Worm (Caenorhabditis elegans) whole organism, L3 larva: Measurements from ENCODE around the gene T09F3.4.
A peak's percentile ranks its signal among the peaks of the same experiment; 100 is the strongest.

Experiments
- R02D3.7 ChIP-seq: fragments of 150-350 bp; optimal IDR thresholded peaks from 2 replicates; lab custom pipeline; 2014; ENCODE audit warnings: missing biosample characterization, missing genetic modification characterization
- ZK546.5 ChIP-seq: sonication (generic microtip); optimal IDR thresholded peaks from 2 replicates; lab custom pipeline; 2017; ENCODE audit warnings: missing biosample characterization, missing genetic modification characterization
- aly-2 ChIP-seq: fragments of 150-350 bp; optimal IDR thresholded peaks from 2 replicates; lab custom pipeline; 2014; ENCODE audit warnings: missing biosample characterization, missing genetic modification characterization
- ceh-16 ChIP-seq: sonication (generic microtip); optimal IDR thresholded peaks from 2 replicates; lab custom pipeline; 2017; ENCODE audit warnings: missing biosample characterization, missing genetic modification characterization
- ceh-28 ChIP-seq: fragments of 150-350 bp; optimal IDR thresholded peaks from 2 replicates; lab custom pipeline; 2014; ENCODE audit warnings: missing biosample characterization, missing genetic modification reagents, missing genetic modification characterization
- ceh-82 ChIP-seq: fragments of 150-350 bp; optimal IDR thresholded peaks from 2 replicates; lab custom pipeline; 2014; ENCODE audit warnings: missing biosample characterization, missing genetic modification characterization
- egl-27 ChIP-seq: sonication (generic microtip); optimal IDR thresholded peaks from 4 replicates; lab custom pipeline; 2017; ENCODE audit warnings: missing biosample characterization, missing genetic modification reagents, missing genetic modification characterization
- egl-5 ChIP-seq: fragments of 150-350 bp; optimal IDR thresholded peaks from 2 replicates; lab custom pipeline; 2017; ENCODE audit warnings: missing biosample characterization, missing genetic modification reagents, missing genetic modification characterization, inconsistent platforms
- elt-1 ChIP-seq: fragments of 150-350 bp; optimal IDR thresholded peaks from 2 replicates; lab custom pipeline; 2014; ENCODE audit warnings: missing biosample characterization, missing genetic modification characterization
- elt-2 ChIP-seq: sonication (generic microtip); optimal IDR thresholded peaks from 2 replicates; lab custom pipeline; 2016; ENCODE audit warnings: missing genetic modification reagents, mild to moderate bottlenecking, missing genetic modification characterization, missing compliant biosample characterization
- elt-3 ChIP-seq, 3 experiments: fragments of 150-350 bp in 1 of 3; sonication (generic microtip) in 2 of 3; optimal IDR thresholded peaks; 2 replicates in 2 of 3; 4 replicates in 1 of 3; lab custom pipeline; 2014 to 2017; ENCODE audit warnings: missing biosample characterization in 3 of 3, missing genetic modification characterization in 3 of 3
- eor-1 ChIP-seq, 2 experiments: fragments of 150-350 bp; optimal IDR thresholded peaks; 2 replicates each; lab custom pipeline; 2014 to 2018; ENCODE audit warnings: missing biosample characterization in 2 of 2, missing genetic modification characterization in 2 of 2
- fkh-2 ChIP-seq: fragments of 150-350 bp; optimal IDR thresholded peaks from 2 replicates; lab custom pipeline; 2014; ENCODE audit warnings: missing biosample characterization, missing genetic modification reagents, missing genetic modification characterization
- fos-1 ChIP-seq: fragments of 150-350 bp; optimal IDR thresholded peaks from 2 replicates; lab custom pipeline; 2014; ENCODE audit warnings: missing biosample characterization, missing genetic modification characterization
- hmg-11 ChIP-seq: sonication (generic microtip); optimal IDR thresholded peaks from 2 replicates; lab custom pipeline; 2016; ENCODE audit warnings: missing genetic modification characterization, missing compliant biosample characterization
- jun-1 ChIP-seq: fragments of 150-350 bp; optimal IDR thresholded peaks from 2 replicates; lab custom pipeline; 2014; ENCODE audit warnings: missing biosample characterization, missing genetic modification reagents, missing genetic modification characterization
- lin-15B ChIP-seq: fragments of 150-350 bp; optimal IDR thresholded peaks from 2 replicates; lab custom pipeline; 2014; ENCODE audit warnings: missing biosample characterization, missing genetic modification characterization
- lin-39 ChIP-seq: fragments of 150-350 bp; optimal IDR thresholded peaks from 2 replicates; lab custom pipeline; 2018; ENCODE audit warnings: missing biosample characterization, missing genetic modification reagents, missing genetic modification characterization
- lsy-12 ChIP-seq: sonication (generic microtip); optimal IDR thresholded peaks from 2 replicates; lab custom pipeline; 2016; ENCODE audit warnings: mild to moderate bottlenecking, missing genetic modification characterization, missing compliant biosample characterization
- mml-1 ChIP-seq: fragments of 150-350 bp; sonication (generic microtip); optimal IDR thresholded peaks from 3 replicates; lab custom pipeline; 2014; ENCODE audit warnings: missing biosample characterization, missing genetic modification characterization
- nfya-1 ChIP-seq: sonication (generic microtip); optimal IDR thresholded peaks from 2 replicates; lab custom pipeline; 2017; ENCODE audit warnings: missing genetic modification characterization, mild to moderate bottlenecking, missing compliant biosample characterization, antibody characterized with exemption, moderate library complexity; ENCODE audit not compliant: insufficient read depth
- nhr-11 ChIP-seq: fragments of 150-350 bp; optimal IDR thresholded peaks from 2 replicates; lab custom pipeline; 2014; ENCODE audit warnings: missing biosample characterization, missing genetic modification characterization
- nhr-12 ChIP-seq: fragments of 150-350 bp; optimal IDR thresholded peaks from 2 replicates; lab custom pipeline; 2014; ENCODE audit warnings: missing biosample characterization, missing genetic modification characterization
- nhr-23 ChIP-seq: fragments of 150-350 bp; optimal IDR thresholded peaks from 2 replicates; lab custom pipeline; 2014; ENCODE audit warnings: missing biosample characterization, missing genetic modification reagents, missing genetic modification characterization
- nhr-237 ChIP-seq: fragments of 150-350 bp; optimal IDR thresholded peaks from 2 replicates; lab custom pipeline; 2014; ENCODE audit warnings: missing biosample characterization, missing genetic modification characterization
- nhr-25 ChIP-seq: sonication (generic microtip); optimal IDR thresholded peaks from 2 replicates; lab custom pipeline; 2017; ENCODE audit warnings: missing biosample characterization, missing genetic modification characterization
- nhr-43 ChIP-seq: sonication (generic microtip); optimal IDR thresholded peaks from 2 replicates; lab custom pipeline; 2016; ENCODE audit warnings: mild to moderate bottlenecking, missing genetic modification characterization, missing compliant biosample characterization; ENCODE audit not compliant: poor library complexity, severe bottlenecking
- nhr-67 ChIP-seq: fragments of 150-350 bp; optimal IDR thresholded peaks from 2 replicates; lab custom pipeline; 2014; ENCODE audit warnings: missing biosample characterization, missing genetic modification characterization
- nhr-76 ChIP-seq: fragments of 150-350 bp; sonication (generic microtip); optimal IDR thresholded peaks from 5 replicates; lab custom pipeline; 2014; ENCODE audit warnings: missing biosample characterization, missing genetic modification characterization
- nhr-77 ChIP-seq: fragments of 150-350 bp; optimal IDR thresholded peaks from 2 replicates; lab custom pipeline; 2014; ENCODE audit warnings: missing biosample characterization, missing genetic modification characterization
- pha-4 ChIP-seq: fragments of 150-350 bp; optimal IDR thresholded peaks from 2 replicates; lab custom pipeline; 2014; ENCODE audit warnings: missing biosample characterization, missing genetic modification reagents, missing genetic modification characterization
- pqm-1 ChIP-seq: fragments of 150-350 bp; optimal IDR thresholded peaks from 2 replicates; lab custom pipeline; 2017; ENCODE audit warnings: missing biosample characterization, missing genetic modification characterization, inconsistent platforms
- skn-1 ChIP-seq: fragments of 150-350 bp; optimal IDR thresholded peaks from 2 replicates; lab custom pipeline; 2014; ENCODE audit warnings: missing biosample characterization, missing genetic modification characterization
- snpc-4 ChIP-seq: fragments of 150-350 bp; optimal IDR thresholded peaks from 2 replicates; lab custom pipeline; 2014; ENCODE audit warnings: missing biosample characterization, missing genetic modification characterization
- tbx-2 ChIP-seq: sonication (generic microtip); optimal IDR thresholded peaks from 2 replicates; lab custom pipeline; 2016; ENCODE audit warnings: mild to moderate bottlenecking, missing genetic modification characterization, missing compliant biosample characterization
- zag-1 ChIP-seq: fragments of 150-350 bp; optimal IDR thresholded peaks from 2 replicates; lab custom pipeline; 2014; ENCODE audit warnings: missing biosample characterization, missing genetic modification characterization
- ztf-11 ChIP-seq: fragments of 150-350 bp; optimal IDR thresholded peaks from 2 replicates; lab custom pipeline; 2014; ENCODE audit warnings: missing biosample characterization, missing genetic modification characterization
- ztf-4 ChIP-seq: fragments of 150-350 bp; optimal IDR thresholded peaks from 2 replicates; lab custom pipeline; 2014; ENCODE audit warnings: missing biosample characterization, missing genetic modification characterization

Gene T09F3.4

ce11 chrII:10373016-10373415 is 22.5 kb upstream of the T09F3.4 start:
- TF ChIP-seq hmg-11 (tag; lab: Kevin White, UChicago) = no peak
- TF ChIP-seq elt-2 = peak; percentile 61
- no peak for TF ChIP-seq ceh-82
- TF ChIP-seq fkh-2 = no peak
- no peak for TF ChIP-seq lin-39
- TF ChIP-seq pqm-1 (tag; lab: Kevin White, UChicago) = peak; percentile 16
- TF ChIP-seq pha-4 (tag; lab: Kevin White, UChicago) = peak; percentile 67
- no peak for TF ChIP-seq ztf-11 (tag; lab: Kevin White, UChicago)

DNA sequence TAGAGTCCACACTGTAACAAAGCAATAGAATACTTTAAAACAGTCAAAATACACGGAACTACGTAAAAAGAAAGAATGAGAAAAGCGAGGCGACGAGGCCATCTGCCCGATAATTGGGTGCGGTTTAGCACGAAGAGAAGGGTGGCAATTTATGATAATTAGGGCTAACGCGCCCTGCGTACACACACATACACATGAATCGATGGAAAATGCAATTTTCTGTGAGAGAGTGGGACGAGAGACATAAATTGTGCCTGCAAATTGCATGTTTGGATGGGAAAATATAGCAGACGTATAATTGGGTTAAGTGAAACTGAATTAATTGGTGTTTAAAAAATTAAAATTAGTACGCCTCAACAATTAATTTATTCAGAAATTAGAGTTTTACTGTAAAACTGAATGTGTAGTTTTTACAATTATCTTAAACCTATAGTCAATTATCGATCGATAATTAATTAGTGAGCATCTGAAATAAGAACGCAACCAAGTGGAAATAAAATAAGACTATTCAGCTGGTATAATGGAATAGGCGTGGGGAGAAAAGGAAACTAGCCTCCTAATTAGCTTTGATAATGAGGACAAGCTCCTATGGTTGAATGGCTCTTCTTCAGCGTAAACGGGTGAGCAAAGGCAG is 21.9 kb upstream of the T09F3.4 start:
- no peak for TF ChIP-seq ceh-16 (tag; lab: Kevin White, UChicago)
- no peak for TF ChIP-seq ZK546.5
- peak; percentile 61 for TF ChIP-seq egl-5
- peak; percentile 17 for TF ChIP-seq lin-39
- TF ChIP-seq nhr-11 (tag; lab: Kevin White, UChicago) = no peak

DNA sequence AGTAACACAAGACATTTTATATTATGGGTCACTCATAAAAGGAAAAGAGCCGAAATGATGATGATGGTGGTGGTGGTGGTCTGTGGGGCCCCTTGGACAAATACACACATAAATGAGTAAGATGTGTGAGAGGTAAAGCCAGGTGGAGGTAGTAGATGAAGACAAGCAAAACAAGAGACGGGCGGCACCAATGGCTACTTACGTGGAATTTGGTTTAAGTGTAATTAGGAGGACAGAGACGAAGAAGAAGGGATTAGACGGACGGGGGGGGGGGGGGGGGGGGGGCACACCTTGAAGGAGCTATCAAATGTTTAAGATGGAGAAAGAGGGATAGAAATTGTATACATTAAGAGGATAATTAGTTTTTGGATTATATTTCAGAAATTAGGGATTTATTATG is 20.7 kb upstream of the T09F3.4 start:
- TF ChIP-seq pha-4 (tag; lab: Kevin White, UChicago) (peak; percentile 5), aly-2 (tag; lab: Kevin White, UChicago) (no peak)

ce11 chrII:10377901-10378300 is 17.6 kb upstream of the T09F3.4 start:
- TF ChIP-seq nhr-76 (tag; lab: Kevin White, UChicago) (no peak), nfya-1 (tag; lab: Kevin White, UChicago) (peak; percentile 19), nhr-25 (peak; percentile 5)

ce11 chrII:10379546-10379945 is 16.0 kb upstream of the T09F3.4 start:
- TF ChIP-seq pqm-1 (tag; lab: Kevin White, UChicago) (no peak), pha-4 (tag; lab: Kevin White, UChicago) (no peak), zag-1 (tag; lab: Kevin White, UChicago) (no peak), nhr-12 (no peak), elt-3 (tag; optimal IDR thresholded peaks at IDR 0.05; lab: Kevin White, UChicago) (no peak), nhr-25 (no peak), R02D3.7 (tag; lab: Kevin White, UChicago) (no peak), ceh-28 (tag; lab: Kevin White, UChicago) (no peak), nhr-23 (tag; lab: Kevin White, UChicago) (no peak), mml-1 (tag; lab: Kevin White, UChicago) (no peak), aly-2 (tag; lab: Kevin White, UChicago) (no peak), eor-1 (tag; optimal IDR thresholded peaks at IDR 0.05; lab: Kevin White, UChicago) (no peak), fos-1 (tag; lab: Kevin White, UChicago) (no peak)

DNA sequence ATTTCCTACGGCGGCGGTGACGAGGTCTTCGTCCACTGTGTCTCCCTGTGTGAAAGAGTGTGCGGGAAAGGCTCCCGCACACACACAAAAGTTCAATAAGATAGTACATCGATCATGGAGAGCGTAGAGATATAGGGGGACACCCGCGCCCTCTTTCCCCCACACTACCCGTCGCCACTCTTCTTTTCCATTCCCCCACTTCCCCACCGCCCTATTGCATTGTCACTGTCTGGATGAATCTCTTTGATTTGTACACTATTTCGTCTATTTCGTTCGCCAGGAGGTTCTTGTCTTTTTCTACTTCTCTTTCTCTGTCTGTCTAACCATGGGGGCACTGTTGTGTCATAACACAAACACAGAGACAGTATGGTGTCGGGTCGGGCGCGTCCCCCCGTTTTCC is 13.3 kb upstream of the T09F3.4 start:
- TF ChIP-seq nfya-1 (tag; lab: Kevin White, UChicago) (peak; percentile 30), ceh-28 (tag; lab: Kevin White, UChicago) (peak; percentile 41), tbx-2 (no peak), fos-1 (tag; lab: Kevin White, UChicago) (peak; percentile 8), aly-2 (tag; lab: Kevin White, UChicago) (no peak), snpc-4 (peak; percentile 2), eor-1 (tag; optimal IDR thresholded peaks at IDR 0.05; lab: Kevin White, UChicago) (no peak), mml-1 (tag; lab: Kevin White, UChicago) (no peak), elt-2 (peak; percentile 57), pqm-1 (tag; lab: Kevin White, UChicago) (peak; percentile 33), pha-4 (tag; lab: Kevin White, UChicago) (peak; percentile 85), nhr-43 (peak; percentile 27), egl-27 (tag; lab: Kevin White, UChicago) (no peak), nhr-77 (no peak), nhr-23 (tag; lab: Kevin White, UChicago) (peak; percentile 76), nhr-25 (peak; percentile 74), ztf-4 (tag; lab: Kevin White, UChicago) (no peak), lin-15B (peak; percentile 24), nhr-67 (tag; lab: Kevin White, UChicago) (no peak), lsy-12 (tag; lab: Kevin White, UChicago) (peak; percentile 45), elt-1 (tag; lab: Kevin White, UChicago) (no peak), nhr-76 (tag; lab: Kevin White, UChicago) (no peak), nhr-237 (tag; lab: Kevin White, UChicago) (no peak), R02D3.7 (tag; lab: Kevin White, UChicago) (peak; percentile 16), hmg-11 (tag; lab: Kevin White, UChicago) (peak; percentile 79), skn-1 (tag; lab: Kevin White, UChicago) (no peak), jun-1 (peak; percentile 66)
- TF ChIP-seq, all 47 proteins: peak for 15
